Fruit fly (Drosophila melanogaster) whole organism, pupa: ENCODE data around the gene CG31688.

Experiments
- CG10348 ChIP-seq: fragments of 200-800 bp; sonication (Bioruptor generic); IDR thresholded peaks from 2 replicates; pipeline ENCODE4 v1.3.6; 2022; ENCODE audit warnings: missing biosample characterization, missing genetic modification characterization
- CG12605 ChIP-seq: fragments of 200-800 bp; sonication (Bioruptor generic); IDR thresholded peaks from 2 replicates; pipeline ENCODE4 v1.3.6; 2022; ENCODE audit warnings: missing biosample characterization, missing genetic modification characterization
- CG13204 ChIP-seq: fragments of 200-800 bp; sonication (Bioruptor generic); optimal IDR thresholded peaks from 2 replicates; lab custom pipeline; 2018; ENCODE audit warnings: missing biosample characterization, mild to moderate bottlenecking, missing genetic modification characterization, moderate library complexity
- CG14655 ChIP-seq: fragments of 200-800 bp; sonication (Bioruptor generic); optimal IDR thresholded peaks from 3 replicates; lab custom pipeline; 2017; ENCODE audit warnings: mild to moderate bottlenecking, missing biosample characterization, missing genetic modification reagents, missing genetic modification characterization
- CG32121 ChIP-seq: fragments of 200-800 bp; sonication (Bioruptor generic); IDR thresholded peaks from 2 replicates; pipeline ENCODE4 v1.3.6; 2022; ENCODE audit warnings: missing biosample characterization, missing genetic modification characterization
- CG34367 ChIP-seq: fragments of 200-800 bp; sonication (Bioruptor generic); optimal IDR thresholded peaks from 2 replicates; lab custom pipeline; 2018; ENCODE audit warnings: missing biosample characterization, mild to moderate bottlenecking, missing genetic modification characterization
- CG8301 ChIP-seq: fragments of 200-800 bp; sonication (Bioruptor generic); optimal IDR thresholded peaks from 2 replicates; lab custom pipeline; 2018; ENCODE audit warnings: missing biosample characterization, mild to moderate bottlenecking, missing genetic modification characterization
- D1 ChIP-seq: fragments of 200-800 bp; sonication (Bioruptor generic); optimal IDR thresholded peaks from 2 replicates; lab custom pipeline; 2018; ENCODE audit warnings: missing biosample characterization, mild to moderate bottlenecking, missing genetic modification characterization, moderate library complexity
- EcR ChIP-seq: fragments of 200-800 bp; sonication (Bioruptor generic); optimal IDR thresholded peaks from 3 replicates; lab custom pipeline; 2019; ENCODE audit warnings: missing biosample characterization, missing genetic modification characterization, mild to moderate bottlenecking, moderate library complexity, missing genetic modification reagents
- Ets98B ChIP-seq: fragments of 200-800 bp; sonication (Bioruptor generic); IDR thresholded peaks from 2 replicates; pipeline ENCODE4 v1.3.6; 2022; ENCODE audit warnings: missing biosample characterization, missing genetic modification characterization
- Pif1B ChIP-seq: fragments of 200-800 bp; sonication (Bioruptor generic); optimal IDR thresholded peaks from 3 replicates; lab custom pipeline; 2016; ENCODE audit warnings: missing biosample characterization, missing genetic modification characterization
- Snoo ChIP-seq: fragments of 200-800 bp; sonication (Bioruptor generic); optimal IDR thresholded peaks from 3 replicates; lab custom pipeline; 2017; ENCODE audit warnings: missing biosample characterization, mild to moderate bottlenecking, missing genetic modification characterization, inconsistent platforms
- fd96Ca ChIP-seq: fragments of 200-800 bp; sonication (Bioruptor generic); IDR thresholded peaks from 3 replicates; pipeline ENCODE4 v1.3.6; 2022; ENCODE audit warnings: missing biosample characterization, missing genetic modification characterization
- gl ChIP-seq: fragments of 200-800 bp; sonication (Bioruptor generic); optimal IDR thresholded peaks from 2 replicates; lab custom pipeline; 2018; ENCODE audit warnings: missing biosample characterization, mild to moderate bottlenecking, missing genetic modification characterization

DNA sequence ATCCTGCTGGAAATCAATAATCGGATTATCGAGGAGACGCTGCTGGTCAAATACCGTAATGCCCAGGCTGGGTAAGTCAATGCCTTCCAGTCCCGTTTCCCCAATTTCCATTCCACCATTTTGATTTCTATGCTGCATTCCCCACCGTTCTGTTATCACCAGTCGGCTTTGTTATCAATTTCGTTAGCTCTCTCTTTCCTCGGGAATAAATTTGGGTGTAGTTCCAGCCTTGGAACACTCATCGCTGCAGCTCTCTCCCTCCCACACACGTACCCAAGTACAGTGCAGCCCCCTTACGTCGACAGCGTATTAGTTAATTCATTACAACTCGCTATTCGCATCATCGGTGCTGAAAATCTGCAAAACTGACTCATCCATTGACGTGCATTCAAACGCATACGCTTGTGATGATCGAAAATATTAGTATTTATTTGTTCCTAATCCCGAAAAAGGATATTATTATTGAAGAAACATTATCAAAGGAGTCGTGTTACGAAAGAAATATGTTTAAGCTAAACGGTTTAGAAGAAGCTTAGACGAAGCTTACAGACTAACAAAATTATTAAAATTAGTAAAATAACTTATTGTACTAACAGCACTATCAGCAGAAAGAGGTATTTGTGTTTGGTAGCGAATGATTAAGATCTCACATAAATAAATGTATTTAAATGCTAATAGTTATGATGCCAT is 8.3 kb upstream of the CG31688 start:
- TF ChIP-seq Snoo (no peak), Ets98B (GFP tag; lab: Robert Waterston, UW) (no peak; the same call in 1 of the 2 replicates), CG8301 (no peak), CG13204 (no peak), CG14655 (GFP tag; lab: Kevin White, UChicago) (no peak), fd96Ca (GFP tag; lab: Robert Waterston, UW) (no peak), CG10348 (GFP tag; lab: Robert Waterston, UW) (no peak), CG34367 (tag; lab: Kevin White, UChicago) (no peak), CG32121 (GFP tag; lab: Robert Waterston, UW) (no peak; the same call in 1 of the 2 replicates), gl (no peak), CG12605 (GFP tag; lab: Robert Waterston, UW) (no peak), EcR (no peak), Pif1B (no peak), D1 (peak; percentile 14)
